Worm (Caenorhabditis elegans): ENCODE data around the gene H13N06.2.

H13N06.2 gene

DNA sequence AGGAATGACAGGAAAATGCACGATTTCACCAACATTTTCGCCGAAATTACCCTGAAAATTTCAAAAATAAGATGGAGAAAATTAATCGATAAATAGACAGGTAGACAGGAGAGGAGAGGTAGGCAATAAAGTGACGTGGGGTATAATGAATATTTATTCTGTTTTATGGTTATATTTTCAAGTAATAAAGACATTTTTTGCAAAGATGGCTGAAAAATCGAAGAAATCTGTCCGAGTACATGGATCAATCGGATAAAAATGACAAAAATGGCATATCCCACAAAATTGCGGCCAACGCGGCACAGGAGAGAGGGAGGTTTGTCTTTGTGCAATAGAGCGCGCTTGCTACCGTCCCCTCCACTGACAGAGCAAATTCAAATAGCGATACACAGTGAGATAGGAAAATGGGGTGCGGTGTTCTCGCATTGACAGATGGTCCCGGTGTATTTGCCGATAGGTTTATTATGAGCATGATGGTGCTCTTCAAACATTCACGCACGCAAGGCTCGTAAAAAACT is 20.0 kb downstream of the H13N06.2 start, which contains the start of gene zipt-7.2:
Gene zipt-7.2, minus strand, starts transcription at position 51 of the 518 bp plus-strand sequence.
- TF ChIP-seq him-1 (tag; optimal IDR thresholded peaks at IDR 0.05) (no peak), let-607 (tag; optimal IDR thresholded peaks at IDR 0.05) (peak; percentile 94 to 95), F49E8.2 (tag; optimal IDR thresholded peaks at IDR 0.05; ENCODE audit: insufficient read depth) (no peak), mcd-1 (GFP tag; IDR thresholded peaks at IDR 0.05) (peak; percentile 88), C17E4.6 (GFP tag; IDR thresholded peaks at IDR 0.05) (no peak), egl-44 (GFP tag; IDR thresholded peaks at IDR 0.05) (no peak), F55B11.4 (tag; optimal IDR thresholded peaks at IDR 0.05; ENCODE audit: borderline replicate concordance, insufficient read depth) (no peak), snpc-1.1 (tag; optimal IDR thresholded peaks at IDR 0.05; ENCODE audit: insufficient read depth) (no peak), sea-2 (GFP tag; IDR thresholded peaks at IDR 0.05) (no peak), madf-3 (GFP tag; IDR thresholded peaks at IDR 0.05) (0 out of 2 replicates have a peak, but pooled peaks have one; percentile 52), dpff-1 (tag; optimal IDR thresholded peaks at IDR 0.05) (no peak), attf-3 (GFP tag; conservative IDR thresholded peaks at IDR 0.05) (no peak), atf-7 (tag; optimal IDR thresholded peaks at IDR 0.05) (no peak), ztf-18 (tag; optimal IDR thresholded peaks at IDR 0.05) (peak; percentile 11), xnd-1 (tag; optimal IDR thresholded peaks at IDR 0.05) (no peak), dpl-1 (GFP tag; optimal IDR thresholded peaks at IDR 0.05) (no peak), T26A5.8 (tag; optimal IDR thresholded peaks at IDR 0.05) (no peak), nfyb-1 (GFP tag; IDR thresholded peaks at IDR 0.05) (no peak), attf-5 (GFP tag; optimal IDR thresholded peaks at IDR 0.05) (peak; percentile 14), cebp-1 (GFP tag; IDR thresholded peaks at IDR 0.05) (no peak), cebp-1 (tag; optimal IDR thresholded peaks at IDR 0.05) (no peak), ztf-22 (GFP tag; optimal IDR thresholded peaks at IDR 0.05) (no peak), nhr-80 (tag; optimal IDR thresholded peaks at IDR 0.05) (peak; percentile 41), B0261.1 (tag; optimal IDR thresholded peaks at IDR 0.05) (no peak), F39B2.1 (GFP tag; IDR thresholded peaks at IDR 0.05) (no peak), F10E7.11 (tag; optimal IDR thresholded peaks at IDR 0.05) (no peak), bed-1 (GFP tag; IDR thresholded peaks at IDR 0.05) (no peak), attf-6 (GFP tag; IDR thresholded peaks at IDR 0.05) (no peak)

ce11 chrX:15509681-15510080 is 21.8 kb downstream of the H13N06.2 start, which contains the start of gene eat-20:
eat-20 (plus strand) TSS chrX:15510011.
- no peak for TF ChIP-seq somi-1 (GFP tag; optimal IDR thresholded peaks at IDR 0.05)
- no peak for TF ChIP-seq K12H6.12 (tag; optimal IDR thresholded peaks at IDR 0.05)
- no peak for TF ChIP-seq K11D2.4 (GFP tag; IDR thresholded peaks at IDR 0.05)
- TF ChIP-seq ceh-79 (tag; optimal IDR thresholded peaks at IDR 0.05), result no peak
- no peak for TF ChIP-seq Y95B8A.8 (GFP tag; IDR thresholded peaks at IDR 0.05)
- TF ChIP-seq ceh-100 (GFP tag; IDR thresholded peaks at IDR 0.05), result no peak
- TF ChIP-seq lin-26 (GFP tag; IDR thresholded peaks at IDR 0.05), result no peak
- no peak for TF ChIP-seq dpff-1 (tag; optimal IDR thresholded peaks at IDR 0.05)
- no peak for TF ChIP-seq nfya-1 (tag; optimal IDR thresholded peaks at IDR 0.05; ENCODE audit: borderline replicate concordance, insufficient read depth)
- no peak for TF ChIP-seq ztf-26 (tag; optimal IDR thresholded peaks at IDR 0.05)
- no peak for TF ChIP-seq let-526 (GFP tag; IDR thresholded peaks at IDR 0.05)
- no peak for TF ChIP-seq akir-1 (GFP tag; optimal IDR thresholded peaks at IDR 0.05)
- no peak for TF ChIP-seq rpc-1 (optimal IDR thresholded peaks at IDR 0.05)
- TF ChIP-seq rpc-1 (tag; optimal IDR thresholded peaks at IDR 0.05), result no peak
- TF ChIP-seq F49E8.2 (tag; optimal IDR thresholded peaks at IDR 0.05; ENCODE audit: insufficient read depth), result no peak
- no peak for TF ChIP-seq Y67H2A.10 (GFP tag; conservative IDR thresholded peaks at IDR 0.05)
- no peak for TF ChIP-seq ztf-25 (GFP tag; IDR thresholded peaks at IDR 0.05)
- no peak for TF ChIP-seq Y53F4B.3 (GFP tag; IDR thresholded peaks at IDR 0.05)
- TF ChIP-seq lsl-1 (GFP tag; optimal IDR thresholded peaks at IDR 0.05), result no peak
- no peak for TF ChIP-seq aptf-2 (GFP tag; conservative IDR thresholded peaks at IDR 0.05)
- no peak for TF ChIP-seq tlf-1 (GFP tag; optimal IDR thresholded peaks at IDR 0.05)

Measured in whole organism, young adult.